Fruit fly (Drosophila melanogaster): ENCODE results near the gene CG34183.

Gene CG34183

dm6 chr2L:9908468-9908967 is 17.9 kb upstream of the CG34183 start, which contains the start of gene CG13124:
TSS of gene CG13124 (minus strand) at chr2L:9908633.
- peak; percentile 18 for TF ChIP-seq CG17801 (GFP tag; optimal IDR thresholded peaks at IDR 0.05; ENCODE audit: partially characterized antibody)

- no peak for TF ChIP-seq CG17801 (GFP tag; optimal IDR thresholded peaks at IDR 0.05; ENCODE audit: partially characterized antibody)
Measured at dm6 chr2L:9907320-9908256, 17.0 kb upstream of the CG34183 start.

dm6 chr2L:9906641-9907040 is 16.1 kb upstream of the CG34183 start:
- TF ChIP-seq CG17801 (GFP tag; optimal IDR thresholded peaks at IDR 0.05; ENCODE audit: partially characterized antibody), result no peak

- no peak for TF ChIP-seq CG17801 (GFP tag; optimal IDR thresholded peaks at IDR 0.05; ENCODE audit: partially characterized antibody)
Measured at dm6 chr2L:9903028-9903427, 12.5 kb upstream of the CG34183 start, which contains the start of gene Muc30E. TSS of gene Muc30E (minus strand) at chr2L:9903128.

- TF ChIP-seq CG17801 (GFP tag; optimal IDR thresholded peaks at IDR 0.05; ENCODE audit: partially characterized antibody), result peak; percentile 44
Measured at dm6 chr2L:9897296-9897695, 6.7 kb upstream of the CG34183 start, which contains the start of gene RpS2. TSS of gene RpS2 (minus strand) at chr2L:9897552.

- peak; percentile 86 for TF ChIP-seq CG17801 (GFP tag; optimal IDR thresholded peaks at IDR 0.05; ENCODE audit: partially characterized antibody)
Measured at dm6 chr2L:9894871-9895364, 4.3 kb upstream of the CG34183 start, which contains the start of gene Bka. TSS of gene Bka (plus strand) at chr2L:9895287.

dm6 chr2L:9894193-9894592 is 3.6 kb upstream of the CG34183 start:
- TF ChIP-seq CG17801 (GFP tag; optimal IDR thresholded peaks at IDR 0.05; ENCODE audit: partially characterized antibody), result no peak

dm6 chr2L:9893183-9893582 is 2.6 kb upstream of the CG34183 start, which contains the start of gene mtDNA-helicase:
TSS of gene mtDNA-helicase (minus strand) at chr2L:9893446.
- no peak for TF ChIP-seq CG17801 (GFP tag; optimal IDR thresholded peaks at IDR 0.05; ENCODE audit: partially characterized antibody)

- TF ChIP-seq CG17801 (GFP tag; optimal IDR thresholded peaks at IDR 0.05; ENCODE audit: partially characterized antibody), result no peak
Measured at dm6 chr2L:9887856-9888269, 2.7 kb downstream of the CG34183 start, which contains the start of gene Fkbp59. TSS of gene Fkbp59 (plus strand) at chr2L:9888005.

dm6 chr2L:9886086-9886485 is 4.5 kb downstream of the CG34183 start, which contains the start of gene nAChRalpha6:
TSS of gene nAChRalpha6 (minus strand) at chr2L:9886250.
- TF ChIP-seq CG17801 (GFP tag; optimal IDR thresholded peaks at IDR 0.05; ENCODE audit: partially characterized antibody), result no peak

- no peak for TF ChIP-seq CG17801 (GFP tag; optimal IDR thresholded peaks at IDR 0.05; ENCODE audit: partially characterized antibody)
Measured at dm6 chr2L:9882393-9882971, 8.1 kb downstream of the CG34183 start.

dm6 chr2L:9864337-9864736 is 26.2 kb downstream of the CG34183 start:
- no peak for TF ChIP-seq CG17801 (GFP tag; optimal IDR thresholded peaks at IDR 0.05; ENCODE audit: partially characterized antibody)

dm6 chr2L:9863479-9863878 is 27.1 kb downstream of the CG34183 start:
- no peak for TF ChIP-seq CG17801 (GFP tag; optimal IDR thresholded peaks at IDR 0.05; ENCODE audit: partially characterized antibody)

dm6 chr2L:9862964-9863363 is 27.6 kb downstream of the CG34183 start:
- no peak for TF ChIP-seq CG17801 (GFP tag; optimal IDR thresholded peaks at IDR 0.05; ENCODE audit: partially characterized antibody)

- no peak for TF ChIP-seq CG17801 (GFP tag; optimal IDR thresholded peaks at IDR 0.05; ENCODE audit: partially characterized antibody)
Measured at dm6 chr2L:9850788-9851187, 39.8 kb downstream of the CG34183 start.

Measured in ovary, adult (tissue).